Fruit fly (Drosophila melanogaster): ENCODE data around the gene CG42798.

Gene CG42798

DNA sequence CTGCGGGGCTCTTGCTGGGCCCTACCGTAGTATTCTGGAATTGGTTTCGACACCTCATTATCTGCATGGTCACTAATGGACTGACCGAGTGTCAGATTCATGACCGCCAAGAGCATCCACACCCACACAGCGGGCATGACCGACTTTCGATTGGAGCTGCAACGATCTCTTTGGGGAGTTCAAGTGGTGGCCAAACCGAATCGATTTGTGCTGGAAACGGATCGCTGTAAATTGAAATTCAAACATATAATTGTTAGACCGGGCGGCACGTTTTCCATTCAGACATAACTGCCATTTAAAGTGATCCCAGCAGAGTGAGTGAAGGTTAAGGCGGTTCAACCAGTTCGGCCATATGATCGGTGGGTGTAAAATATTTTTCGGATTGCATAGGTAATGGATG lies at the start of gene CG42798, which contains the start of gene CG42824:
CG42798 (plus strand) TSS at position 268 of the 400 bp plus-strand sequence.
CG42824 (minus strand) TSS at position 101 of the 400 bp plus-strand sequence.
- TF ChIP-seq Dll (optimal IDR thresholded peaks at IDR 0.05) = no peak
- no peak for TF ChIP-seq psq (optimal IDR thresholded peaks at IDR 0.05)
- TF ChIP-seq CG8478 (optimal IDR thresholded peaks at IDR 0.05) = no peak
- no peak for TF ChIP-seq pan (optimal IDR thresholded peaks at IDR 0.05)
- TF ChIP-seq usp (GFP tag; optimal IDR thresholded peaks at IDR 0.05) = no peak
- no peak for TF ChIP-seq EcR (GFP tag; optimal IDR thresholded peaks at IDR 0.05)

DNA sequence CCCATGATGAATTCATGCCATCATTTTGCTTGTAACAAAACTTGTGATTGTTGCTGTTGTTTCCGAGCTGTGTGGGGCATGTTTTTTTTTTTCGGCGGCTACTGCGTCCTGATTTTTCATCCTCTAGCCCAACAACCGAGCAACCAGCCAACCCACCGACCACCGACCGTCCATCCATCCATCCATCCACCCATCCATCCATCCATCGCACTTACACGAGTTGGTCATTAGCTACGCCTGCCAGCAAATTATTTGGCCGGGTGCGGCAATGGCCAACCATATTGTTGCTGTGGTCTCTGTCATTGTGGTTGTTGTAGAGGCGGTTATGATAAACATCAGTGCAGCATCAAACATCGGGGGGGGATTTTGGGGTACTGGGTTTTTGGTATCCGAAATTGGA lies 47.1 kb upstream of the CG42798 start:
- TF ChIP-seq Dll (optimal IDR thresholded peaks at IDR 0.05) (no peak), CG8478 (optimal IDR thresholded peaks at IDR 0.05) (no peak), psq (optimal IDR thresholded peaks at IDR 0.05) (no peak), usp (GFP tag; optimal IDR thresholded peaks at IDR 0.05) (no peak), EcR (GFP tag; optimal IDR thresholded peaks at IDR 0.05) (no peak), pan (optimal IDR thresholded peaks at IDR 0.05) (no peak)

DNA sequence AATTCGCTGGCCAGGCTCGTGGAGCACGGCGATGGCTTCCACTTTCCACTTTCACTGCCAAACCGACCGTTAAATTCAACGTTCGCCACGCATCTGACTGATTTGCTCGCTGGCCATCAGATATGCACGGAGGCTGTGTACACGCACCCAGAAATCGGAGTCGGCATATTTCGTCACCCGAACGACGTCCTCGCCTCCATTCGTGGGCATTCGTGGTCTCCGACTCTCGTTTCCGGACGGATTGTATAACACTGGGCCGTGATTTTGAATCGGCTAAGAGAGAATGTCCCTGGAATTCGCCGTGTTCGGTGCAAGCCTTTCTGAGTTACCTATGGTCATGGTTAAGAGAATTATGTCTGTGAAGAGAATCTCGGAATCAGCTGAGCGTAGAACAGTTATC lies 40.5 kb upstream of the CG42798 start, which contains the start of gene beat-IIa:
beat-IIa (minus strand) TSS at position 97 of the 400 bp plus-strand sequence.
- TF ChIP-seq pan (optimal IDR thresholded peaks at IDR 0.05) (no peak), psq (optimal IDR thresholded peaks at IDR 0.05) (no peak), EcR (GFP tag; optimal IDR thresholded peaks at IDR 0.05) (no peak), CG8478 (optimal IDR thresholded peaks at IDR 0.05) (no peak), Dll (optimal IDR thresholded peaks at IDR 0.05) (no peak), usp (GFP tag; optimal IDR thresholded peaks at IDR 0.05) (no peak)

DNA sequence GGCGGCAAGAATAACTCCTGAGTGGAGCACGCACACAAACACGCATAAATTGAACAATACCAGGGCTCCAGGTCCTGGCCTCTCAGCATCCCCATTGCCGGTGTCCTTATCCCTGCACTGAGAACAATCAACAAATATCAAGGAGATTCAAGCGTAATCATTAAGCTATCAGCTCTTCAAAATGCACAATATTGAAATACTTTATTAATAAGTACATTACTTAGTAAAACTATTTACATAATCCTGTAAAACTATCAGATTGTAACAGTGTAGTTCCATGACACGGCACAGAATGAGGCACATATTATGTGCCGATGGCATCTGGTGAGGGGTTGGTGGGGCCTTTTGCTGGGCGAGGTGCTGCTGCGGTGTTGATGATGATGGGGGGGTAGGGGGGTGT lies 35.4 kb upstream of the CG42798 start:
- TF ChIP-seq EcR (GFP tag; optimal IDR thresholded peaks at IDR 0.05) = no peak
- TF ChIP-seq psq (optimal IDR thresholded peaks at IDR 0.05) = no peak
- no peak for TF ChIP-seq usp (GFP tag; optimal IDR thresholded peaks at IDR 0.05)
- TF ChIP-seq CG8478 (optimal IDR thresholded peaks at IDR 0.05) = no peak
- no peak for TF ChIP-seq Dll (optimal IDR thresholded peaks at IDR 0.05)
- TF ChIP-seq pan (optimal IDR thresholded peaks at IDR 0.05) = no peak

DNA sequence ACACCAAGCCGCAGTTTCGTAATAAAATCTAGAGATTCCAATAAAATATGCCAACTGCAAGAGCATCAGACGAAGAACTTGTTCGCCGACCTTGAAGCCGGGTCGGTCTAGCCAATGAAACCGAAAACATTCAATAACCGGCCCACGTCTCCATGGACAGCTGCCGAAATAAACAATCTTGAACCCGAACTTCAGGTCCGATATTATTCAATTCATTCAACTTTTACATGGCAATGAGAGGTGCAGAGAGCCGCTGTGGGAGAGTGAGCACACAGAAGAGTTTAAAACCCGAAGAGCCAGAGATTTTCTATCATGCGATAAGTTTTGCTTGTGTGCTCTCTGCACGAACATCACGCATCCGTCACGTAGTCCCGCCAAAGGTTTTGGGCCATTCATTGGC lies 29.0 kb upstream of the CG42798 start:
- TF ChIP-seq EcR (GFP tag; optimal IDR thresholded peaks at IDR 0.05) = peak in 1 of 2 experiments; percentile 38
- TF ChIP-seq CG8478 (optimal IDR thresholded peaks at IDR 0.05) = no peak
- no peak for TF ChIP-seq usp (GFP tag; optimal IDR thresholded peaks at IDR 0.05)
- no peak for TF ChIP-seq Dll (optimal IDR thresholded peaks at IDR 0.05)

DNA sequence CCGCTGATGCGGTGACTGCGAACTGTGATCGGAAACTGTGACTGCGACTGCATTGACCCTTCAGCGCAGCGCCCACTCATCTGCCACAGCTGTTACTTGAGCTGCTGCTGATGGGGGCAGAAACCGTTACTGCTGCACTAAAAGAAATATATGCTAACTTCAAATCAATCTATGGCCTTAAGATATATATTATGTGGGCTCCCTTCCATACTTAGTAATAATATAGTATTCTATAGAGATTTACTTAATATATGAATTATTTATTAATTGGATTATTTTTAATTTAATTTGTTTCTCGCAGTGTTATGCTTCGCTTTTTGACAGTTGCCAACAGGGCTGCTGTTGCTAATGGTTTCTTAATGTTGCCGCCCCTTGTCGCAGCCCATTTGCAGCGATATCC lies 27.4 kb upstream of the CG42798 start:
- TF ChIP-seq EcR (GFP tag; optimal IDR thresholded peaks at IDR 0.05) (no peak), Dll (optimal IDR thresholded peaks at IDR 0.05) (no peak), pan (optimal IDR thresholded peaks at IDR 0.05) (no peak), psq (optimal IDR thresholded peaks at IDR 0.05) (no peak), CG8478 (optimal IDR thresholded peaks at IDR 0.05) (no peak), usp (GFP tag; optimal IDR thresholded peaks at IDR 0.05) (no peak)

DNA sequence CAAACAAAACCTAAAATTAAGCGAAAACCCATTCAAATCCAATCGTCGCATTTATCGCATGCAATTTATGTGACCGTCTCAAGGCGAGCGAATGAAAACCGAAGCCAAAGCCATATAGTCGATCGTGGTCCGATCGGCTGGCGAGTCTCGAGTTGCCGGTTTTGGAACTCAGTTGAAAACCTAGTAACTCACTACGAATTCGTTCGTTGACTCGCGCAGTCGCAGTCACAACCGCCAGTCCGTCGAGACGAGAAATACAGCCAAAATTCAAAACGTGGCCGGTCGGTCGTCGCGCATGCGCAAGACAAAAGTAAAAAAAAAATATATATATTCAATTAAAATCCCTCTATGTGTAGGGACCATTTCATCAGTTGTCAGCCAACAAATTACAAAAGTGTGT lies 26.7 kb upstream of the CG42798 start, which contains the start of gene lute:
lute (plus strand) TSS at position 203 of the 400 bp plus-strand sequence.
- no peak for TF ChIP-seq usp (GFP tag; optimal IDR thresholded peaks at IDR 0.05)
- no peak for TF ChIP-seq Dll (optimal IDR thresholded peaks at IDR 0.05)
- TF ChIP-seq psq (optimal IDR thresholded peaks at IDR 0.05) = no peak
- no peak for TF ChIP-seq pan (optimal IDR thresholded peaks at IDR 0.05)
- TF ChIP-seq EcR (GFP tag; optimal IDR thresholded peaks at IDR 0.05) = no peak
- TF ChIP-seq CG8478 (optimal IDR thresholded peaks at IDR 0.05) = no peak

DNA sequence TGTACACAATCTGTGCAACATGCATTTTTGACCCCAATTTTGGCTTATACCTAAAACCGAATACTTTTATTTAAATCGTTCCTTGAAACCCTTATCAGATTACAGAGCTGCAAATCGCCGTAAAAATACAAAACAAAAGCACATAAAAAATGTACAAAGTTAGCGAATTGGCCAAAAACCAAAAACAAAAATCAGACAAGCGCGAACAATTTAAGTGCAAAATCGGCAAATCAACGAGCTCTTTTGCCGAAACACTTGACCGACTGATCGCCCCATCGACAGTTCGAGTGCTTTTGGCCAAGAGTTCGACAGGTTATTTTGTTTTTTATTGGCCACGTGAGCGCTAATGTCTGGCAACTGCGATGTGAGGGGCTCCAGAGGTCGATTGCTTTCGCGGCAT lies 24.6 kb upstream of the CG42798 start:
- TF ChIP-seq EcR (GFP tag; optimal IDR thresholded peaks at IDR 0.05) = no peak
- TF ChIP-seq CG8478 (optimal IDR thresholded peaks at IDR 0.05) = no peak
- no peak for TF ChIP-seq usp (GFP tag; optimal IDR thresholded peaks at IDR 0.05)
- no peak for TF ChIP-seq Dll (optimal IDR thresholded peaks at IDR 0.05)
- no peak for TF ChIP-seq psq (optimal IDR thresholded peaks at IDR 0.05)
- TF ChIP-seq pan (optimal IDR thresholded peaks at IDR 0.05) = no peak

DNA sequence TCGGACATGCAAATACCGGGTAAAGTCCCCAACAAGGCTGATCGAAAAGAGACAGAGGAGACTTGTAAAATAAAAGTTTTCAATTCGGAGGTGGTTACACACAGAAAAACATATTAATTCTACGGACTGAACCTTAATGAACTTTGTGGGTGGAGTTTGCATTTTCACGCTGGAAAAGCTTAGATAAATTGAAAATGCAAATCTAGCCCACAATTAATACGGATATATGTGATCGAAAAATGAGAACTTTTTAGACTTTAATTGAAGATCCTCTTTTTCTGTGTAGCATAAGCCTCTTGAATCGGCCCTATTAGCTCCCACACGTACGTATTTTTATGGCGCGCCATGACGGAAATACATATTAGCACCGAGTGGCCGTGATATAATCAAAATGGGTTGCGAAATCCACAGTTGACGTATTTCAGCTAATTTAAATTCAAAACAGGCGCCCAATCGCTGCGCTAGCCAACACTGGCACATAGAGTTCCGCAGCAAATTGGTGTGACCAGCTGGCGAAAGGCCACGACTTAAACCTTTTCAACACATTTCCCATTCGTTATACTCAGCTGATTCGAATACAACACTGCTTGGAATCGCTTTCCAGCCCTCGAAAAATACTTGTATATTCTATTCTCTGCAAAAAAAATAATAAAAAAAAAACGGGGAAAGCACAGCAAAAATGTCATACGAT lies 21.0 kb upstream of the CG42798 start:
- TF ChIP-seq CG8478 (optimal IDR thresholded peaks at IDR 0.05) (no peak), Dll (optimal IDR thresholded peaks at IDR 0.05) (no peak), psq (optimal IDR thresholded peaks at IDR 0.05) (no peak), pan (optimal IDR thresholded peaks at IDR 0.05) (no peak), usp (GFP tag; optimal IDR thresholded peaks at IDR 0.05) (no peak), EcR (GFP tag; optimal IDR thresholded peaks at IDR 0.05) (no peak)

DNA sequence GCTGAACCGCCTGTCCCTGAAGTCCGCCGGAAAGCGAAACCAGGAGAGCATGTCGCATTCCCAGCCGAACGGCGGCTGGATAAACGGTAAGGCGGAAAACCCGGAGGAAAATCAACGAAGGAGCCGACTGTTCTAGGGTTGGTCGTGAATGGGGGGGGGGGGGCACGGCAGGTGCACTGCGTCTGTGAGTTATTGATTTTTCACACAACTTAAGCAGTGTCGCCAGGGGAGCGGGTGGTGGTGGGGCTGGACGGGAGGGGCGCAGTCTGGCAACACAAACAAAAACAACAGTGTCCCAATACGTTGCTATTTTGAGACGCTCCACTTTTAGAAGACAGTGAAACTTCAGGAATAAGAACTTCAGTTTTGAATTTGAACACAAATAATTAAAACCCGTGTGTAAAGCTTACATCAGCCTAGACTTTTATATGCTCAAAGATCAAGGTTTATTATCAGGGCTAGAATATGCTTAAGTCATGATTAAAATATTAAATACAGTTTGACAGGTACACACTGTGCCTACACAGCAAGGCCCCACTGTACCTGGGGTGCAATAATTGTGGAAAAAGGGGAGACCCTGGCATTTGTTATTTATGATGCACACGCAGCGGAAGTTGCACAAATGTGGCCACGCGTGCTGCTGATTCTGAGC lies 20.2 kb upstream of the CG42798 start:
- TF ChIP-seq Dll (optimal IDR thresholded peaks at IDR 0.05) (no peak), pan (optimal IDR thresholded peaks at IDR 0.05) (no peak), EcR (GFP tag; optimal IDR thresholded peaks at IDR 0.05) (no peak), usp (GFP tag; optimal IDR thresholded peaks at IDR 0.05) (no peak), psq (optimal IDR thresholded peaks at IDR 0.05) (no peak)

DNA sequence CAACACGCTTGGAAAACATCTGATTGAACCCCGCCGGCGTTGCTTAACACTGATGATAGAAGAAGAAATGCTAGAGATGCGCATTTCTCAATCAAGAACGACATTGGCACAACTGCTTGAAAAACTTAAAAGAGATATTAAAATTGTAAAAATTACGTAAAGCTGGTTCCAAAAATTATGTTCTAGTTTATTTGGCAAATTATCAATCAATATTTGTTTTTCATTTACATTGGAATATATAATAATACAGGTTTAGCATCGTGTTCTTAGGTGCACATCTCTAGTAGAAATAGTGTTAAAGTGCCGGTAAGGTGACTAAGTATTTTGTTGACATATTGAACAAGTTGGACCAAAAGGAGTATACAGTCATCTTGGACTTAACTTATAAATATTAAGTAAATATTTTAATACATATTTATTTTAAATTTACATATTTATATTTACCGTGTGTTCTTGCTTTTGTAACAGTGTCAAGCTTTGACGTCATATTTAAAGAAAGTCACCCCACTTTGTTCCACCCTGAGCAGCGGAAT lies 15.1 kb upstream of the CG42798 start, which contains the start of the genes Brf and sds22:
Brf (minus strand) TSS at position 25 of the 533 bp plus-strand sequence.
sds22 (plus strand) TSS at position 282 of the 533 bp plus-strand sequence.
- TF ChIP-seq EcR (GFP tag; optimal IDR thresholded peaks at IDR 0.05) (no peak), Dll (optimal IDR thresholded peaks at IDR 0.05) (no peak), CG8478 (optimal IDR thresholded peaks at IDR 0.05) (no peak), usp (GFP tag; optimal IDR thresholded peaks at IDR 0.05) (no peak), psq (optimal IDR thresholded peaks at IDR 0.05) (no peak), pan (optimal IDR thresholded peaks at IDR 0.05) (no peak)

Data from whole organism.